Worm (Caenorhabditis elegans): ENCODE measurements around the gene spig-10.

Gene spig-10

DNA sequence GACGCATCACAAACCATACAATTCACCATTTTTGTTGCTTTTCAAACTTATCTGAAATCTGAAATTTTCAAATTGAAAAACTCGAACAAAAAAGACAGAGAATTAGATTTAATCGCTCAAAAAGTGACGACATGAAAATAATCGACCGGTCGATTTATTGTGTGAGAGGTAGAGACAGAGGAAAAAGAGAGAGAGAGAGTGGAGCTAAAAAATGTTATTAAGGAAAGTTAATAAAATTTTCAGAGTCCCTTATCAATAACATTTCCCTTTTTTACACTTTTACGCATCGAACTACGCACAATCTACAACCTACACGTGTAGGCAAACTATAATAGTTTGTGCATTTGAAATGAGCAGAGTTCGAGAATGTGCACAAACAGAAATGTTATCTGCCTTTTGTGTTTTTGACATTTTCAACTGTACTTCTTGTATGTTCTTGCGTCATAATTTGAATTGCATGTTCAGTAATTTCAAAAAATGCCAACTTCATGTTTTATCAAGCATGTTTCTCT, 9.0 kb upstream of the spig-10 start, which contains the start of gene nhr-107:
TSS of gene nhr-107 (minus strand) at position 51 of the 512 bp plus-strand sequence.
- TF ChIP-seq zip-8 (tag; optimal IDR thresholded peaks at IDR 0.05) (peak; percentile 22), ceh-83 (GFP tag; optimal IDR thresholded peaks at IDR 0.05) (no peak)

DNA sequence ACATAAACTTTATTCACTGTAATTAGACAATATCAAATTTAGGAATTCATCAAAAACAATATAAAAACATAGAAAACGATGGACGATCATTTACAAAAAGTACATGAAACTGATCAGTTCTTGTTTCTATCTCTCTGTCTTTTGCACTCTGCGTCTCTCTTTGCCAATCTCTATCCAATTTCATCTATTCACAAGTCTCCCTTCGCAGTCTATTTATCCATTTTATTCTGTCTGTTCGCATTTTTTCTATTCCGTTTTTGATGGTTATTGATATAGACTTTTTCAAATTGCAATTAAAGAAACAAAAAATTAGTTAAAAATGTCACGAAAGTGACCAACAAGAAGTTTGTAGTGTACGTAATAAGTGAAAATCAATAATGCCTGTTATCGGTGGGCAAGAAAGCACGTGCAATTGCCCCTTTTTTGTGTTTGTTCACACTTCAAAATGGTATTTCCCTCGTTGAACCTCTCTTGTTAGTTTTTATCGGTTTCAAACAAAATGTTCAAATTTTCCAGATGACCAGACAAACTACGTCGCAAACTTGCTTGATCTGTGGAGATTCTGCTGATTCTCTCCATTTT, 7.7 kb upstream of the spig-10 start, which contains the start of gene nhr-42:
TSS of gene nhr-42 (plus strand) at position 517 of the 582 bp plus-strand sequence.
- no peak for TF ChIP-seq unc-62 (GFP tag; optimal IDR thresholded peaks at IDR 0.05)
- no peak for TF ChIP-seq lin-32 (GFP tag; optimal IDR thresholded peaks at IDR 0.05)
- TF ChIP-seq nhr-237 (tag; optimal IDR thresholded peaks at IDR 0.05): no peak
- no peak for TF ChIP-seq unc-39 (tag; optimal IDR thresholded peaks at IDR 0.05)
- no peak for TF ChIP-seq mep-1 (tag; optimal IDR thresholded peaks at IDR 0.05)
- no peak for TF ChIP-seq elt-1 (tag; optimal IDR thresholded peaks at IDR 0.05; ENCODE audit: borderline replicate concordance, insufficient read depth)
- TF ChIP-seq lin-13 (tag; optimal IDR thresholded peaks at IDR 0.05): no peak
- TF ChIP-seq M03D4.4 (tag; optimal IDR thresholded peaks at IDR 0.05): no peak
- TF ChIP-seq ham-2 (GFP tag; optimal IDR thresholded peaks at IDR 0.05): no peak
- TF ChIP-seq flh-1 (GFP tag; optimal IDR thresholded peaks at IDR 0.05): no peak
- no peak for TF ChIP-seq bed-3 (GFP tag; optimal IDR thresholded peaks at IDR 0.05)
- no peak for TF ChIP-seq tbx-8 (GFP tag; optimal IDR thresholded peaks at IDR 0.05)
- no peak for TF ChIP-seq ceh-43 (GFP tag; optimal IDR thresholded peaks at IDR 0.05)
- TF ChIP-seq hlh-1 (tag; optimal IDR thresholded peaks at IDR 0.05): no peak
- TF ChIP-seq mab-5 (tag; optimal IDR thresholded peaks at IDR 0.05): no peak
- TF ChIP-seq snpc-4 (tag; optimal IDR thresholded peaks at IDR 0.05): no peak

DNA sequence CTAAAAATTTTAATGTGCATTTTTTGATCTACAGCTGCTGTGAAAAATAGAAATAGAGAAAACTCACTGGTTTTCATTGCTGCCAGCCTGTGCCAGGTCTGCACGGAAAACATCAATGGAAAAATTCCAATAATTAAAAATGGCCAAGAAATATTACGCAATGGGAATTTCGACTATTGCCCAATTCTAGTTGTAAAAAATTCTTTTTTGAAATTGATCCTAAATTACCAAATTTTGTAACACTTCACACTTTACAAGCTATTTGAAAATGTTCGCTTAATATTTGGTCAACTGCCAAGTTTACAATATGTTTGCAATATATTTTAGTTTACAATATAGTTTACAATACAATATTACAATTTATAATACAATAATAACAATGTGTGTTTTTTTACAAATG, 5.3 kb upstream of the spig-10 start:
- TF ChIP-seq zip-8 (tag; optimal IDR thresholded peaks at IDR 0.05): peak; percentile 71
- no peak for TF ChIP-seq bed-3 (GFP tag; optimal IDR thresholded peaks at IDR 0.05)

DNA sequence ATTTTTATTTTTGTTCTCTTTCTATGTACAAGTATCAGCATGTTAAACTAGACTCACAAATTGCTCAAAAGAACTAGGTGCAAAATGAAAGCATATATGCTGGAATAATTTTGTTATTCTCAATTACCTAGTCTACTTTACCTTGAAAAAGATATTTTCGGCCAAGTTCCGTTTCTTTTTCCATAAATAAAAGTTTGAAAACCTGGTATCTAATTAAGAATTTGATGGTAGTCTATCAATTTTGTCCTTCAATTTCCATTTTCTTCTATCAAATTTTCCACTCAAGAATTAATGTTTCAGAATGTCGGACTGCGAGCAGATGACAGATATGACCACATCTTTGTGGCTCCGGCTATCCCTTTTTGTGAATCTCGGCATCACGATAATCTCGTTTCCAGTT, 2.2 kb upstream of the spig-10 start, which contains the start of gene srab-4:
TSS of gene srab-4 (plus strand) at position 301 of the 400 bp plus-strand sequence.
- TF ChIP-seq ham-2 (GFP tag; optimal IDR thresholded peaks at IDR 0.05) (no peak), ceh-83 (GFP tag; optimal IDR thresholded peaks at IDR 0.05) (no peak), mab-5 (tag; optimal IDR thresholded peaks at IDR 0.05) (no peak), lsy-2 (tag; optimal IDR thresholded peaks at IDR 0.05) (no peak), nhr-12 (tag; optimal IDR thresholded peaks at IDR 0.05) (no peak), nhr-76 (tag; optimal IDR thresholded peaks at IDR 0.05) (no peak), elt-1 (tag; optimal IDR thresholded peaks at IDR 0.05; ENCODE audit: borderline replicate concordance, insufficient read depth) (no peak), lin-32 (GFP tag; optimal IDR thresholded peaks at IDR 0.05) (no peak), nhr-237 (tag; optimal IDR thresholded peaks at IDR 0.05) (no peak)

DNA sequence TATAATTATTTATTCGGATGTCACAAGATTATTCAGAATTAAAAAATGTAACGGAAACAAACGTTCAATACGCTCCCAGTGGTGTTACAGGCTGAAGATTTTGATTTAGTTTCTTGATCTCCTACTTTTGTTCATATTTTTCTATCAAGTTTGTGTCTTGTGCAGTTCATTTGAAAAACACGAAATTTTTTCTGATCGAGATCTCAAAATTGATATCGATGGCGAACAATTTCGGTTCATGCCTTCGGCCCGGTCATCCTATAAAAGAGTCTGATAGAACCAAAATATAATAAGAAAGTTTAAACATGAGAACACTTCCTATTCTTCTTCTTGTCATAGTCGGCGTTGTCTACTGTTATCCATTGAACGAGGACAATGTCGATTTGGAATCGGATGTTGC, 1.2 kb downstream of the spig-10 start, which contains the start of gene drd-10:
TSS of gene drd-10 (plus strand) at position 301 of the 400 bp plus-strand sequence.
- no peak for TF ChIP-seq elt-1 (tag; optimal IDR thresholded peaks at IDR 0.05; ENCODE audit: borderline replicate concordance, insufficient read depth)
- no peak for TF ChIP-seq mab-5 (tag; optimal IDR thresholded peaks at IDR 0.05)

DNA sequence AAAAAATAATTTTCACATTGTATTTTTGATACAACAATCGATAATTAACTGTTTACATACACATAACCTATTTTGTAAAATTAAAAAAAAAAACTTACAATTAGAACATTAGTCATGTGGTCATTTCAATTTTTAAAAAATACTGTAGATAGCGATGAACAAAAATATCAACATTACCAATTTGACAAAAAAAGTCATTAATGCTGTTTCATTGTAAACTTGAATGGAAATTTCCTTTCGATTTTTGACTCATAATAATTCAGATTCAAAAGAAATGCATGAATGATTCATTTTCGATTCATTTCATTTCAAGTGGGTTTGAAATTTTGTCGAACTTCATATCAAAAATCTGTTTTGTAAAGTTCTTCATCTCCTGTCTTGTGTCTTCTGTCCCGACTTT, 3.4 kb downstream of the spig-10 start, which contains the start of gene C33G8.2:
TSS of gene C33G8.2 (plus strand) at position 301 of the 400 bp plus-strand sequence.
- TF ChIP-seq mep-1 (tag; optimal IDR thresholded peaks at IDR 0.05): no peak
- TF ChIP-seq ceh-39 (tag; optimal IDR thresholded peaks at IDR 0.05): no peak
- no peak for TF ChIP-seq snpc-4 (tag; optimal IDR thresholded peaks at IDR 0.05)
- no peak for TF ChIP-seq nhr-2 (tag; optimal IDR thresholded peaks at IDR 0.05)
- no peak for TF ChIP-seq lin-32 (GFP tag; optimal IDR thresholded peaks at IDR 0.05)
- no peak for TF ChIP-seq ces-1 (GFP tag; optimal IDR thresholded peaks at IDR 0.05)
- TF ChIP-seq cnd-1 (tag; optimal IDR thresholded peaks at IDR 0.05): no peak
- no peak for TF ChIP-seq unc-62 (GFP tag; optimal IDR thresholded peaks at IDR 0.05)
- no peak for TF ChIP-seq bed-3 (GFP tag; optimal IDR thresholded peaks at IDR 0.05)
- TF ChIP-seq lsy-2 (tag; optimal IDR thresholded peaks at IDR 0.05): no peak
- no peak for TF ChIP-seq blmp-1 (tag; optimal IDR thresholded peaks at IDR 0.05)
- TF ChIP-seq elt-1 (tag; optimal IDR thresholded peaks at IDR 0.05; ENCODE audit: borderline replicate concordance, insufficient read depth): no peak
- TF ChIP-seq tbx-8 (GFP tag; optimal IDR thresholded peaks at IDR 0.05): no peak
- no peak for TF ChIP-seq elt-3 (tag; optimal IDR thresholded peaks at IDR 0.05)
- no peak for TF ChIP-seq hlh-1 (tag; optimal IDR thresholded peaks at IDR 0.05)
- TF ChIP-seq mls-2 (tag; optimal IDR thresholded peaks at IDR 0.05): no peak
- no peak for TF ChIP-seq lin-13 (tag; optimal IDR thresholded peaks at IDR 0.05)
- TF ChIP-seq pha-4 (tag; optimal IDR thresholded peaks at IDR 0.05): no peak
- TF ChIP-seq sptf-1 (tag; optimal IDR thresholded peaks at IDR 0.05): no peak
- TF ChIP-seq drap-1 (GFP tag; optimal IDR thresholded peaks at IDR 0.05): no peak

Data from whole organism, mixed stage, embryonic.